Fruit fly (Drosophila melanogaster) whole organism, embryonic: ENCODE results near the gene CG17768.

Source experiments
- Abd-B ChIP-seq: fragments of 200-800 bp; sonication (Bioruptor generic); optimal IDR thresholded peaks from 2 replicates; lab custom pipeline; 2018; ENCODE audit warnings: missing biosample characterization, mild to moderate bottlenecking, missing genetic modification characterization, moderate library complexity
- Atf3 ChIP-seq: fragments of 200-800 bp; sonication (Bioruptor generic); optimal IDR thresholded peaks from 3 replicates; lab custom pipeline; 2016; ENCODE audit warnings: missing biosample characterization, missing genetic modification characterization
- CG10543 ChIP-seq: fragments of 200-800 bp; sonication (Bioruptor generic); optimal IDR thresholded peaks from 3 replicates; lab custom pipeline; 2017; ENCODE audit warnings: missing biosample characterization, mild to moderate bottlenecking, missing genetic modification characterization, moderate library complexity
- CG11398 ChIP-seq: fragments of 200-800 bp; sonication (Bioruptor generic); optimal IDR thresholded peaks from 2 replicates; lab custom pipeline; 2016; ENCODE audit warnings: missing biosample characterization, missing genetic modification characterization
- CG11696 ChIP-seq: fragments of 200-800 bp; sonication (Bioruptor generic); IDR thresholded peaks from 2 replicates; pipeline ENCODE4 v1.3.6; 2022; ENCODE audit warnings: missing biosample characterization, missing genetic modification characterization
- CG12155 ChIP-seq: fragments of 200-800 bp; sonication (Bioruptor generic); optimal IDR thresholded peaks from 3 replicates; lab custom pipeline; 2016; ENCODE audit warnings: missing biosample characterization, missing genetic modification characterization
- CG12236 ChIP-seq: fragments of 200-800 bp; sonication (Bioruptor generic); optimal IDR thresholded peaks from 2 replicates; lab custom pipeline; 2016; ENCODE audit warnings: missing biosample characterization, missing genetic modification characterization
- CG12391 ChIP-seq: fragments of 200-800 bp; sonication (Bioruptor generic); optimal IDR thresholded peaks from 3 replicates; lab custom pipeline; 2018; ENCODE audit warnings: missing biosample characterization, mild to moderate bottlenecking, missing genetic modification characterization, moderate library complexity
- CG12659 ChIP-seq: fragments of 200-800 bp; sonication (Bioruptor generic); optimal IDR thresholded peaks from 3 replicates; lab custom pipeline; 2017; ENCODE audit warnings: mild to moderate bottlenecking, missing biosample characterization, missing genetic modification reagents, missing genetic modification characterization
- CG14965 ChIP-seq: fragments of 200-800 bp; sonication (Bioruptor generic); optimal IDR thresholded peaks from 2 replicates; lab custom pipeline; 2016; ENCODE audit warnings: missing biosample characterization, missing genetic modification characterization, borderline replicate concordance
- CG15269 ChIP-seq: fragments of 200-800 bp; sonication (Bioruptor generic); optimal IDR thresholded peaks from 2 replicates; lab custom pipeline; 2018; ENCODE audit warnings: missing biosample characterization, mild to moderate bottlenecking, missing genetic modification characterization, moderate library complexity
- CG15514 ChIP-seq: fragments of 200-800 bp; sonication (Bioruptor generic); optimal IDR thresholded peaks from 3 replicates; lab custom pipeline; 2017; ENCODE audit warnings: missing biosample characterization, missing genetic modification characterization, mild to moderate bottlenecking, moderate library complexity, missing genetic modification reagents
- CG31224 ChIP-seq: fragments of 200-800 bp; sonication (Bioruptor generic); IDR thresholded peaks from 2 replicates; pipeline ENCODE4 v1.3.6; 2022; ENCODE audit warnings: missing biosample characterization, missing genetic modification characterization
- CG33557 ChIP-seq: fragments of 200-800 bp; sonication (Bioruptor generic); optimal IDR thresholded peaks from 2 replicates; lab custom pipeline; 2019; ENCODE audit warnings: missing biosample characterization, mild to moderate bottlenecking, missing genetic modification characterization, moderate library complexity
- CG3838 ChIP-seq: fragments of 200-800 bp; sonication (Bioruptor generic); optimal IDR thresholded peaks from 3 replicates; lab custom pipeline; 2016; ENCODE audit warnings: missing biosample characterization, missing genetic modification characterization
- CG42726 ChIP-seq: fragments of 200-800 bp; sonication (Bioruptor generic); IDR thresholded peaks from 2 replicates; pipeline ENCODE4 v1.3.6; 2022; ENCODE audit warnings: missing biosample characterization, missing genetic modification characterization; ENCODE audit not compliant: partially characterized antibody
- CG6813 ChIP-seq: fragments of 200-800 bp; sonication (Bioruptor generic); optimal IDR thresholded peaks from 2 replicates; lab custom pipeline; 2017; ENCODE audit warnings: missing biosample characterization, missing genetic modification characterization, mild to moderate bottlenecking, moderate library complexity, missing genetic modification reagents
- CG9727 ChIP-seq: fragments of 200-800 bp; sonication (Bioruptor generic); optimal IDR thresholded peaks from 3 replicates; lab custom pipeline; 2017; ENCODE audit warnings: missing biosample characterization, mild to moderate bottlenecking, missing genetic modification characterization
- CoRest ChIP-seq: fragments of 200-800 bp; sonication (Bioruptor generic); optimal IDR thresholded peaks from 3 replicates; lab custom pipeline; 2018; ENCODE audit warnings: missing biosample characterization, mild to moderate bottlenecking, missing genetic modification characterization, moderate library complexity
- D19A ChIP-seq: fragments of 200-800 bp; optimal IDR thresholded peaks from 3 replicates; lab custom pipeline; 2019; ENCODE audit warnings: missing biosample characterization, mild to moderate bottlenecking, missing genetic modification characterization, moderate library complexity
- D19B ChIP-seq: fragments of 200-800 bp; sonication (Bioruptor generic); optimal IDR thresholded peaks from 2 replicates; lab custom pipeline; 2017; ENCODE audit warnings: missing biosample characterization, mild to moderate bottlenecking, missing genetic modification characterization
- Dfd ChIP-seq, 2 experiments: fragments of >200 bp; optimal IDR thresholded peaks; 2 replicates each; lab custom pipeline; 2017; ENCODE audit warnings: missing biosample characterization in 2 of 2, missing genetic modification characterization in 2 of 2
- Hr39 ChIP-seq: fragments of >200 bp; optimal IDR thresholded peaks from 2 replicates; lab custom pipeline; 2017
- Max ChIP-seq: fragments of 200-800 bp; sonication (Bioruptor generic); optimal IDR thresholded peaks from 2 replicates; lab custom pipeline; 2016; ENCODE audit warnings: missing biosample characterization, mild to moderate bottlenecking, missing genetic modification characterization
- Mes4 ChIP-seq: fragments of 200-800 bp; sonication (Bioruptor generic); optimal IDR thresholded peaks from 2 replicates; lab custom pipeline; 2016; ENCODE audit warnings: missing biosample characterization, missing genetic modification characterization
- Mrtf ChIP-seq: fragments of 200-800 bp; sonication (Bioruptor generic); IDR thresholded peaks from 3 replicates; pipeline ENCODE4 v1.3.6; 2022; ENCODE audit warnings: missing biosample characterization, missing genetic modification characterization
- Nf-YC ChIP-seq: fragments of 200-800 bp; optimal IDR thresholded peaks from 3 replicates; lab custom pipeline; 2019; ENCODE audit warnings: missing biosample characterization, mild to moderate bottlenecking, missing genetic modification characterization, moderate library complexity
- Oaz ChIP-seq: fragments of 200-800 bp; sonication (Bioruptor generic); IDR thresholded peaks from 2 replicates; pipeline ENCODE4 v1.3.6; 2022; ENCODE audit warnings: missing biosample characterization, missing genetic modification characterization
- Rfx ChIP-seq: fragments of 200-800 bp; sonication (Bioruptor generic); IDR thresholded peaks from 2 replicates; pipeline ENCODE4 v1.3.6; 2022; ENCODE audit warnings: missing biosample characterization, missing genetic modification characterization
- Xbp1 ChIP-seq: fragments of 200-800 bp; sonication (Bioruptor generic); optimal IDR thresholded peaks from 3 replicates; lab custom pipeline; 2016; ENCODE audit warnings: missing biosample characterization, mild to moderate bottlenecking, missing genetic modification characterization
- bowl ChIP-seq: fragments of 200-800 bp; sonication (Bioruptor generic); IDR thresholded peaks from 2 replicates; pipeline ENCODE4 v1.3.6; 2022; ENCODE audit warnings: missing biosample characterization, missing genetic modification characterization
- cas ChIP-seq: fragments of 200-800 bp; sonication (Bioruptor generic); IDR thresholded peaks from 2 replicates; pipeline ENCODE4 v1.3.6; 2022; ENCODE audit warnings: missing biosample characterization, missing genetic modification characterization
- da ChIP-seq: fragments of 200-800 bp; sonication (Bioruptor generic); optimal IDR thresholded peaks from 2 replicates; lab custom pipeline; 2016; ENCODE audit warnings: missing biosample characterization, missing genetic modification characterization
- dmrt11E ChIP-seq: fragments of 200-800 bp; sonication (Bioruptor generic); optimal IDR thresholded peaks from 3 replicates; lab custom pipeline; 2018; ENCODE audit warnings: missing biosample characterization, mild to moderate bottlenecking, missing genetic modification characterization, moderate library complexity
- hkb ChIP-seq, 2 experiments: fragments of 200-800 bp in 1 of 2; fragments of >200 bp in 1 of 2; sonication (Bioruptor generic) in 1 of 2; IDR thresholded peaks in 1 of 2; optimal IDR thresholded peaks in 1 of 2; 2 replicates each; pipeline versions ENCODE4 v1.3.6 to Lab custom; 2017 to 2022; ENCODE audit warnings: missing biosample characterization in 1 of 2, missing genetic modification characterization in 1 of 2
- jumu ChIP-seq: fragments of 200-800 bp; sonication (Bioruptor generic); optimal IDR thresholded peaks from 3 replicates; lab custom pipeline; 2016; ENCODE audit warnings: missing biosample characterization, missing genetic modification characterization
- lilli ChIP-seq: fragments of 200-800 bp; sonication (Bioruptor generic); optimal IDR thresholded peaks from 3 replicates; lab custom pipeline; 2016; ENCODE audit warnings: missing biosample characterization, missing genetic modification characterization
- mam ChIP-seq: fragments of 200-800 bp; sonication (Bioruptor generic); optimal IDR thresholded peaks from 3 replicates; lab custom pipeline; 2016; ENCODE audit warnings: missing biosample characterization, missing genetic modification characterization
- otp ChIP-seq: fragments of 200-800 bp; sonication (Bioruptor generic); IDR thresholded peaks from 3 replicates; pipeline ENCODE4, ENCODE4 v1.3.6; 2022; ENCODE audit warnings: missing biosample characterization, missing genetic modification characterization
- pan ChIP-seq, 4 experiments: fragments of >200 bp in 3 of 4; fragments of 200-800 bp in 1 of 4; sonication (Bioruptor generic) in 1 of 4; optimal IDR thresholded peaks in 3 of 4; IDR thresholded peaks in 1 of 4; 2 replicates each; pipeline versions ENCODE4 v1.3.6 to Lab custom; 2017 to 2022; ENCODE audit warnings: missing biosample characterization in 2 of 4, missing genetic modification characterization in 2 of 4, mixed read lengths in 1 of 4
- sens-2 ChIP-seq: fragments of 200-800 bp; sonication (Bioruptor generic); IDR thresholded peaks from 2 replicates; pipeline ENCODE4 v1.3.6; 2022; ENCODE audit warnings: missing biosample characterization, missing genetic modification characterization
- sisA ChIP-seq: fragments of 200-800 bp; sonication (Bioruptor generic); IDR thresholded peaks from 2 replicates; pipeline ENCODE4 v1.3.6; 2022; ENCODE audit warnings: missing biosample characterization, missing genetic modification characterization
- sqz ChIP-seq: fragments of 200-800 bp; sonication (Bioruptor generic); optimal IDR thresholded peaks from 3 replicates; lab custom pipeline; 2018; ENCODE audit warnings: missing biosample characterization, mild to moderate bottlenecking, missing genetic modification characterization
- ssp ChIP-seq: fragments of 200-800 bp; sonication (Bioruptor generic); IDR thresholded peaks from 2 replicates; pipeline ENCODE4 v1.3.6; 2022; ENCODE audit warnings: missing biosample characterization, missing genetic modification characterization
- tap ChIP-seq: fragments of 200-800 bp; optimal IDR thresholded peaks from 3 replicates; lab custom pipeline; 2019; ENCODE audit warnings: missing biosample characterization, mild to moderate bottlenecking, missing genetic modification characterization, moderate library complexity
- tup ChIP-seq: fragments of 200-800 bp; sonication (Bioruptor generic); optimal IDR thresholded peaks from 2 replicates; lab custom pipeline; 2016; ENCODE audit warnings: missing biosample characterization, mild to moderate bottlenecking, missing genetic modification characterization, moderate library complexity
- z ChIP-seq: fragments of 200-800 bp; sonication (Bioruptor generic); IDR thresholded peaks from 3 replicates; pipeline ENCODE4 v1.3.6; 2022; ENCODE audit warnings: missing biosample characterization, missing genetic modification characterization
- zen ChIP-seq: fragments of 200-800 bp; sonication (Bioruptor generic); optimal IDR thresholded peaks from 3 replicates; lab custom pipeline; 2018; ENCODE audit warnings: missing biosample characterization, mild to moderate bottlenecking, missing genetic modification characterization, moderate library complexity
- zf30C ChIP-seq: fragments of 200-800 bp; sonication (Bioruptor generic); optimal IDR thresholded peaks from 3 replicates; lab custom pipeline; 2018; ENCODE audit warnings: missing biosample characterization, mild to moderate bottlenecking, missing genetic modification characterization

Gene CG17768

DNA sequence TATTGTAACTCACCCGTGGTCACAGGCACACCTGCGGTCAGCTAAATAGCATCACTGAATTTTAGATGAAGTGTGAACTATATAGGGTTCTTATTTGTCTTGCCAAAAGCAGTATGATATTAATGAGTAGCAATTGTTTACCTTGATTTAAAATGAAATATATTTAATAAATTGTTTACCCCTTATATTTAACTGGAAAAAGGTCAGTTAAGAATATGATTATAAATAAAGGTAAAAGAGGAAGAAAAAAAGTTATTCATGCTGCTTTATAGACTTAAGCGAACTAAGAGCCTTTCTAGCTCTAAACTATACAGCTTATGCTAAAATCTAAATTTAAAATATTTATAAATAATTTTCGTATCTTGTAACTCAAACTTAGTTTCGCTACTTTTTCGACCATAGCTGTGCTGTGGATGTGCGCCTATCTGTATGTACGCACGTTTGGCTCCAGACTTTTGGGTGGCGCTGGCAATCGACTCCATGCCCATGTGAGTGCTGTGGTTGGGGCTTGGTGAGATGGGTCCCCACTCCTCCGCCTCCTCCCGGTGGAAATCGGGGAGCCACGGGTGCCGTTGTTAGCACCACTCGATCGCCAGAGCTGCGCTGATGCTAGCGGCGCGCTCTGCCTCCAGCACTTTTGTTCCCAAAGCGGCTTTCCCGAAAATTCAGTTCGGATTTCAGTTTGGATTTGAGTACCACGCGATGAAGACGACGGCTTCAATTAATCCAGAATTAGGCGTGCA, 37.2 kb upstream of the CG17768 start, which contains the start of gene loh (continued):
- TF ChIP-seq CoRest (tag; lab: Kevin White, UChicago) (peak; percentile 73), hkb (optimal IDR thresholded peaks at IDR 0.05; lab: Kevin White, UChicago) (no peak), hkb (GFP tag; IDR thresholded peaks at IDR 0.05; lab: Robert Waterston, UW) (peak; percentile 50; the same call in 1 of the 2 replicates), CG3838 (GFP tag; lab: Kevin White, UChicago) (no peak), D19B (GFP tag; lab: Kevin White, UChicago) (peak; percentile 36), Mes4 (GFP tag; lab: Kevin White, UChicago) (no peak), CG10543 (GFP tag; lab: Kevin White, UChicago) (peak; percentile 64), CG11398 (GFP tag; lab: Kevin White, UChicago) (no peak), Xbp1 (GFP tag; lab: Kevin White, UChicago) (peak; percentile 46), CG42726 (no peak), zf30C (no peak), Max (GFP tag; lab: Kevin White, UChicago) (peak; percentile 45), sens-2 (no peak), da (GFP tag; lab: Kevin White, UChicago) (no peak), z (0 out of 3 replicates have a peak, but pooled peaks have one; percentile 12), sqz (GFP tag; lab: Kevin White, UChicago) (no peak), CG15514 (GFP tag; lab: Kevin White, UChicago) (peak; percentile 12), dmrt11E (tag; lab: Kevin White, UChicago) (peak; percentile 35), sisA (GFP tag; lab: Robert Waterston, UW) (no peak), pan (optimal IDR thresholded peaks at IDR 0.05; lab: Kevin White, UChicago) (no peak), pan (GFP tag; optimal IDR thresholded peaks at IDR 0.05 in 1 of 2, IDR thresholded peaks at IDR 0.05 in 1 of 2) (peak in 1 of 2 experiments; percentile 38), tup (GFP tag; lab: Kevin White, UChicago) (no peak), Dfd (GFP tag; optimal IDR thresholded peaks at IDR 0.05; lab: Kevin White, UChicago) (no peak), Nf-YC (tag; lab: Kevin White, UChicago) (peak; percentile 52), lilli (GFP tag; lab: Kevin White, UChicago) (peak; percentile 22), CG12659 (GFP tag; lab: Kevin White, UChicago) (peak; percentile 63), Mrtf (GFP tag; lab: Robert Waterston, UW) (no peak), D19A (tag; lab: Kevin White, UChicago) (peak; percentile 74), Rfx (GFP tag; lab: Robert Waterston, UW) (no peak; the same call in 1 of the 2 replicates), CG14965 (GFP tag; lab: Kevin White, UChicago) (no peak), ssp (GFP tag; lab: Robert Waterston, UW) (no peak), Atf3 (GFP tag; lab: Kevin White, UChicago) (no peak), tap (tag; lab: Kevin White, UChicago) (no peak), bowl (GFP tag; lab: Robert Waterston, UW) (no peak), CG6813 (no peak), mam (GFP tag; lab: Kevin White, UChicago) (no peak), CG15269 (tag; lab: Kevin White, UChicago) (peak; percentile 43), CG33557 (GFP tag; lab: Kevin White, UChicago) (no peak), otp (no peak), jumu (GFP tag; lab: Kevin White, UChicago) (no peak), Oaz (GFP tag; lab: Robert Waterston, UW) (no peak), Hr39 (lab: Kevin White, UChicago) (no peak), CG11696 (GFP tag; lab: Robert Waterston, UW) (peak; percentile 75), cas (GFP tag; lab: Robert Waterston, UW) (no peak), CG12155 (GFP tag; lab: Kevin White, UChicago) (no peak), CG12391 (peak; percentile 64), Abd-B (GFP tag; lab: Kevin White, UChicago) (no peak), CG31224 (GFP tag; lab: Robert Waterston, UW) (no peak), zen (tag; lab: Kevin White, UChicago) (peak; percentile 21), CG9727 (GFP tag; lab: Kevin White, UChicago) (peak; percentile 68), CG12236 (GFP tag; lab: Kevin White, UChicago) (no peak)
